Worm (Caenorhabditis elegans) whole organism, L4 larva: ENCODE measurements around the gene ZK381.2.

ENCODE experiments used
- F10B5.3 ChIP-seq: sonication (generic microtip); optimal IDR thresholded peaks from 2 replicates; lab custom pipeline; 2016; ENCODE audit warnings: mild to moderate bottlenecking, missing genetic modification characterization, missing compliant biosample characterization
- F37D6.2 ChIP-seq: sonication (generic microtip); optimal IDR thresholded peaks from 2 replicates; lab custom pipeline; 2016; ENCODE audit warnings: mild to moderate bottlenecking, missing genetic modification characterization, missing compliant biosample characterization
- F44E2.7 ChIP-seq: fragments of 200-800 bp; sonication (Bioruptor generic); IDR thresholded peaks from 2 replicates; pipeline ENCODE4 v2.1.2; 2022; ENCODE audit warnings: missing genetic modification characterization, missing compliant biosample characterization
- F49E8.2 ChIP-seq: sonication (generic microtip); optimal IDR thresholded peaks from 2 replicates; lab custom pipeline; 2016; ENCODE audit warnings: missing compliant biosample characterization, mild to moderate bottlenecking, missing genetic modification characterization, borderline replicate concordance
- T26A8.4 ChIP-seq: fragments of 200-800 bp; sonication (Bioruptor generic); IDR thresholded peaks from 2 replicates; pipeline ENCODE4 v1.3.6; 2022; ENCODE audit warnings: missing genetic modification characterization, missing compliant biosample characterization
- Y105C5A.15 ChIP-seq: fragments of 200-800 bp; sonication (Bioruptor generic); IDR thresholded peaks from 2 replicates; pipeline ENCODE4 v1.3.6; 2022; ENCODE audit warnings: missing genetic modification characterization, missing compliant biosample characterization
- ZK337.2 ChIP-seq: fragments of 200-800 bp; sonication (Bioruptor generic); IDR thresholded peaks from 2 replicates; pipeline ENCODE4 v1.3.6; 2022; ENCODE audit warnings: missing genetic modification reagents, missing genetic modification characterization, missing compliant biosample characterization
- ZK546.5 ChIP-seq, 2 experiments: sonication (generic microtip); optimal IDR thresholded peaks; 2 replicates each; lab custom pipeline; 2017; ENCODE audit warnings: missing biosample characterization in 2 of 2, missing genetic modification characterization in 2 of 2
- attf-4 ChIP-seq: sonication (generic microtip); optimal IDR thresholded peaks from 3 replicates; lab custom pipeline; 2017; ENCODE audit warnings: missing biosample characterization, missing genetic modification characterization
- ceh-20 ChIP-seq: fragments of 200-800 bp; sonication (Bioruptor generic); IDR thresholded peaks from 2 replicates; pipeline ENCODE4 v1.3.6; 2022; ENCODE audit warnings: missing genetic modification reagents, missing genetic modification characterization, missing compliant biosample characterization
- ceh-28 ChIP-seq: fragments of 150-350 bp; optimal IDR thresholded peaks from 2 replicates; lab custom pipeline; 2014; ENCODE audit warnings: missing biosample characterization, missing genetic modification reagents, missing genetic modification characterization
- ceh-62 ChIP-seq: sonication (generic microtip); optimal IDR thresholded peaks from 2 replicates; lab custom pipeline; 2017; ENCODE audit warnings: missing biosample characterization, missing genetic modification characterization
- ces-1 ChIP-seq: fragments of 150-350 bp; sonication (generic microtip); optimal IDR thresholded peaks from 4 replicates; lab custom pipeline; 2014; ENCODE audit warnings: missing biosample characterization, missing genetic modification reagents, missing genetic modification characterization
- cey-2 ChIP-seq: sonication (generic microtip); optimal IDR thresholded peaks from 3 replicates; lab custom pipeline; 2017; ENCODE audit warnings: missing genetic modification characterization, mild to moderate bottlenecking, missing compliant biosample characterization, antibody characterized with exemption, borderline replicate concordance; ENCODE audit not compliant: insufficient read depth
- daf-12 ChIP-seq: fragments of 150-350 bp; optimal IDR thresholded peaks from 2 replicates; lab custom pipeline; 2014; ENCODE audit warnings: missing biosample characterization, missing genetic modification reagents, missing genetic modification characterization
- daf-8 ChIP-seq: fragments of 200-800 bp; sonication (Bioruptor generic); IDR thresholded peaks from 2 replicates; pipeline ENCODE4 v1.3.6; 2022; ENCODE audit warnings: missing genetic modification characterization, missing compliant biosample characterization
- dmd-8 ChIP-seq: fragments of 200-800 bp; sonication (Bioruptor generic); IDR thresholded peaks from 2 replicates; pipeline ENCODE4 v1.3.6; 2022; ENCODE audit warnings: missing genetic modification characterization, missing compliant biosample characterization
- dpl-1 ChIP-seq: fragments of 150-350 bp; optimal IDR thresholded peaks from 2 replicates; lab custom pipeline; 2014; ENCODE audit warnings: missing biosample characterization, missing genetic modification reagents, missing genetic modification characterization
- duxl-1 ChIP-seq: sonication (generic microtip); optimal IDR thresholded peaks from 2 replicates; lab custom pipeline; 2016; ENCODE audit warnings: mild to moderate bottlenecking, missing genetic modification characterization, moderate library complexity, missing compliant biosample characterization; ENCODE audit not compliant: poor library complexity
- dve-1 ChIP-seq: sonication (generic microtip); optimal IDR thresholded peaks from 2 replicates; lab custom pipeline; 2017; ENCODE audit warnings: antibody characterized with exemption, mild to moderate bottlenecking, missing genetic modification characterization, missing compliant biosample characterization; ENCODE audit not compliant: insufficient read depth
- egl-43 ChIP-seq: fragments of 200-800 bp; sonication (Bioruptor generic); IDR thresholded peaks from 2 replicates; pipeline ENCODE4 v1.3.6; 2022; ENCODE audit warnings: missing genetic modification reagents, missing genetic modification characterization, missing compliant biosample characterization
- hif-1 ChIP-seq, 2 experiments: sonication (generic microtip); optimal IDR thresholded peaks; 2 replicates each; lab custom pipeline; 2016 to 2017; ENCODE audit warnings: missing compliant biosample characterization in 2 of 2, missing genetic modification characterization in 2 of 2, missing genetic modification reagents in 2 of 2, missing genotype in 2 of 2, mild to moderate bottlenecking in 1 of 2
- hlh-11 ChIP-seq: fragments of 200-800 bp; sonication (Bioruptor generic); optimal IDR thresholded peaks from 2 replicates; lab custom pipeline; 2018; ENCODE audit warnings: mild to moderate bottlenecking, missing genetic modification characterization, missing compliant biosample characterization
- hlh-30 ChIP-seq: sonication (generic microtip); optimal IDR thresholded peaks from 2 replicates; lab custom pipeline; 2017; ENCODE audit warnings: antibody characterized with exemption, mild to moderate bottlenecking, missing genetic modification characterization, missing compliant biosample characterization; ENCODE audit not compliant: insufficient read depth
- hmg-1.1 ChIP-seq: fragments of 200-800 bp; sonication (Bioruptor generic); IDR thresholded peaks from 2 replicates; pipeline ENCODE4 v1.3.6; 2022; ENCODE audit warnings: missing genetic modification reagents, missing genetic modification characterization, missing compliant biosample characterization
- lin-1 ChIP-seq: fragments of 200-800 bp; sonication (Bioruptor generic); IDR thresholded peaks from 2 replicates; pipeline ENCODE4 v1.3.6; 2022; ENCODE audit warnings: missing genetic modification reagents, missing genetic modification characterization, missing compliant biosample characterization
- lin-39 ChIP-seq: fragments of 150-350 bp; optimal IDR thresholded peaks from 2 replicates; lab custom pipeline; 2014; ENCODE audit warnings: missing biosample characterization, missing genetic modification reagents, missing genetic modification characterization
- lir-3 ChIP-seq: sonication (generic microtip); optimal IDR thresholded peaks from 2 replicates; lab custom pipeline; 2016; ENCODE audit warnings: mild to moderate bottlenecking, missing genetic modification characterization, missing compliant biosample characterization
- lsy-2 ChIP-seq, 2 experiments: fragments of 150-350 bp in 1 of 2; sonication (generic microtip) in 1 of 2; optimal IDR thresholded peaks; 2 replicates each; lab custom pipeline; 2014 to 2017; ENCODE audit warnings: missing biosample characterization in 2 of 2, missing genetic modification characterization in 2 of 2
- madf-5 ChIP-seq, 2 experiments: fragments of 200-800 bp; sonication (Bioruptor generic); IDR thresholded peaks; 2 replicates each; pipeline ENCODE4 v1.3.6; 2022; ENCODE audit warnings: missing compliant biosample characterization in 2 of 2, missing genetic modification characterization in 2 of 2
- madf-9 ChIP-seq: fragments of 200-800 bp; sonication (Bioruptor generic); conservative IDR thresholded peaks from 2 replicates; pipeline ENCODE4 v1.3.6; 2022; ENCODE audit warnings: missing genetic modification reagents, missing genetic modification characterization, missing compliant biosample characterization
- mxl-2 ChIP-seq: fragments of 200-800 bp; sonication (Bioruptor generic); conservative IDR thresholded peaks from 2 replicates; pipeline ENCODE4 v1.3.6; 2022; ENCODE audit warnings: missing genetic modification reagents, missing genetic modification characterization, missing compliant biosample characterization
- mxl-3 ChIP-seq: fragments of 200-800 bp; sonication (Bioruptor generic); optimal IDR thresholded peaks from 2 replicates; lab custom pipeline; 2018; ENCODE audit warnings: mild to moderate bottlenecking, missing genetic modification characterization, missing compliant biosample characterization
- nhr-102 ChIP-seq: sonication (generic microtip); optimal IDR thresholded peaks from 2 replicates; lab custom pipeline; 2016; ENCODE audit warnings: mild to moderate bottlenecking, missing genetic modification characterization, moderate library complexity, missing compliant biosample characterization
- nhr-11 ChIP-seq: fragments of 150-350 bp; optimal IDR thresholded peaks from 2 replicates; lab custom pipeline; 2014; ENCODE audit warnings: missing biosample characterization, missing genetic modification characterization
- nhr-25 ChIP-seq: sonication (generic microtip); optimal IDR thresholded peaks from 2 replicates; lab custom pipeline; 2017; ENCODE audit warnings: missing genetic modification characterization, mild to moderate bottlenecking, missing compliant biosample characterization, antibody characterized with exemption, moderate library complexity, borderline replicate concordance; ENCODE audit not compliant: insufficient read depth
- nhr-28 ChIP-seq: fragments of 150-350 bp; optimal IDR thresholded peaks from 2 replicates; lab custom pipeline; 2014; ENCODE audit warnings: missing biosample characterization, missing genetic modification characterization
- nhr-41 ChIP-seq: fragments of 200-800 bp; sonication (Bioruptor generic); IDR thresholded peaks from 2 replicates; pipeline ENCODE4 v1.3.6; 2022; ENCODE audit warnings: missing genetic modification reagents, missing genetic modification characterization, missing compliant biosample characterization
- nhr-42 ChIP-seq: fragments of 200-800 bp; sonication (Bioruptor generic); IDR thresholded peaks from 2 replicates; pipeline ENCODE4 v1.3.6; 2022; ENCODE audit warnings: missing genetic modification characterization, missing compliant biosample characterization
- nhr-48 ChIP-seq: sonication (generic microtip); optimal IDR thresholded peaks from 2 replicates; lab custom pipeline; 2016; ENCODE audit warnings: mild to moderate bottlenecking, missing genetic modification characterization, missing compliant biosample characterization
- nhr-6 ChIP-seq: fragments of 150-350 bp; optimal IDR thresholded peaks from 2 replicates; lab custom pipeline; 2014; ENCODE audit warnings: missing biosample characterization, missing genetic modification characterization
- nhr-77 ChIP-seq: fragments of 150-350 bp; optimal IDR thresholded peaks from 2 replicates; lab custom pipeline; 2014; ENCODE audit warnings: missing biosample characterization, missing genetic modification characterization
- pqm-1 ChIP-seq: sonication (generic microtip); optimal IDR thresholded peaks from 2 replicates; lab custom pipeline; 2017; ENCODE audit warnings: missing biosample characterization, missing genetic modification characterization
- skn-1 ChIP-seq: fragments of 150-350 bp; optimal IDR thresholded peaks from 2 replicates; lab custom pipeline; 2014; ENCODE audit warnings: missing biosample characterization, missing genetic modification characterization
- snpc-1.2 ChIP-seq: fragments of 200-800 bp; sonication (Bioruptor generic); IDR thresholded peaks from 2 replicates; pipeline ENCODE4 v1.3.6; 2022; ENCODE audit warnings: missing genetic modification reagents, missing genetic modification characterization, missing compliant biosample characterization
- spr-3 ChIP-seq: fragments of 200-800 bp; sonication (Bioruptor generic); optimal IDR thresholded peaks from 2 replicates; lab custom pipeline; 2018; ENCODE audit warnings: mild to moderate bottlenecking, missing genetic modification characterization, missing compliant biosample characterization
- unc-39 ChIP-seq: sonication (generic microtip); optimal IDR thresholded peaks from 2 replicates; lab custom pipeline; 2017; ENCODE audit warnings: missing biosample characterization, missing genetic modification characterization
- unc-62 ChIP-seq, 3 experiments: fragments of 150-350 bp in 1 of 3; sonication (generic microtip); optimal IDR thresholded peaks in 2 of 3; peaks in 1 of 3; 1 replicate in 1 of 3; 2 replicates in 2 of 3; lab custom pipeline; 2014 to 2017; ENCODE audit warnings: missing biosample characterization in 3 of 3, missing genetic modification characterization in 3 of 3, missing genetic modification reagents in 3 of 3, missing genotype in 1 of 3
- zfp-2 ChIP-seq: sonication (generic microtip); optimal IDR thresholded peaks from 2 replicates; lab custom pipeline; 2016; ENCODE audit warnings: mild to moderate bottlenecking, missing genetic modification characterization, missing compliant biosample characterization
- zip-11 ChIP-seq: fragments of 200-800 bp; sonication (Bioruptor generic); IDR thresholded peaks from 2 replicates; pipeline ENCODE4 v1.3.6; 2022; ENCODE audit warnings: missing genetic modification characterization, missing compliant biosample characterization
- zip-2 ChIP-seq: fragments of 150-350 bp; optimal IDR thresholded peaks from 2 replicates; lab custom pipeline; 2014; ENCODE audit warnings: missing biosample characterization, missing genetic modification characterization

Gene ZK381.2

DNA sequence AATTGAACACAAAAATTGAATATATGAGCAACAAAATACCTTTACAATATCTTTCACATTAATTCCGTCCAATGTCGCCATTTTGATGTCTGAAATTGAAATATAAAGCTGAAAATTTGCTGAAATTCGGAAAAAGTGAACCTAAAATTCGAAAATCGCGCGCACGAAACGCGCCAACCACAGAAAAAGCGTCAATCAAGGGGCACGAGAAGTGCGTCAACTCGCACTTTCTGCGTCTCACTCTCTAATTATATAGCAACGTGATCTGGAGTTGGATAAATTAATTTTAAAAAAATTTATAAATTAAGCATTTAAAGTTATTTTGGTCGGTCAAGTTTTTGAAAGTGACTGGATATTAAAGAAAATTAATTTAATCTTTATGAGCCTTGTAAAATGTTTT, 46.0 kb upstream of the ZK381.2 start, which contains the start of gene ruvb-2 (continued):
- TF ChIP-seq duxl-1 (peak; percentile 71), hlh-11 (no peak), F37D6.2 (tag; lab: Kevin White, UChicago) (peak; percentile 66), hlh-30 (tag; lab: Kevin White, UChicago) (peak; percentile 92), nhr-77 (tag; lab: Kevin White, UChicago) (peak; percentile 77), dpl-1 (GFP tag; lab: Kevin White, UChicago) (peak; percentile 92), nhr-41 (GFP tag; lab: Robert Waterston, UW) (no peak), nhr-11 (peak; percentile 70), lir-3 (tag; lab: Kevin White, UChicago) (no peak), unc-39 (tag; lab: Kevin White, UChicago) (no peak), ZK546.5 (tag; optimal IDR thresholded peaks at IDR 0.05; lab: Kevin White, UChicago) (no peak), T26A8.4 (GFP tag; lab: Robert Waterston, UW) (peak; percentile 82), zip-11 (no peak), dve-1 (tag; lab: Kevin White, UChicago) (peak; percentile 88), nhr-25 (no peak), nhr-48 (tag; lab: Kevin White, UChicago) (peak; percentile 26), lin-1 (GFP tag; lab: Robert Waterston, UW) (no peak), zfp-2 (tag; lab: Kevin White, UChicago) (peak; percentile 21), ces-1 (GFP tag; lab: Kevin White, UChicago) (no peak), mxl-2 (GFP tag; lab: Robert Waterston, UW) (no peak), spr-3 (peak; percentile 59), snpc-1.2 (peak; percentile 89), cey-2 (tag; lab: Kevin White, UChicago) (no peak), lsy-2 (tag; optimal IDR thresholded peaks at IDR 0.05; lab: Kevin White, UChicago) (peak; percentile 6 to 93), F49E8.2 (peak; percentile 26), nhr-102 (tag; lab: Kevin White, UChicago) (peak; percentile 72), unc-62 (GFP tag; optimal IDR thresholded peaks at IDR 0.05 in 1 of 2; lab: Kevin White, UChicago) (peak in 1 of 2 experiments; percentile 91), unc-62 (tag; optimal IDR thresholded peaks at IDR 0.05; lab: Kevin White, UChicago) (no peak), skn-1 (tag; lab: Kevin White, UChicago) (no peak), pqm-1 (peak; percentile 5), egl-43 (GFP tag; lab: Robert Waterston, UW) (no peak), hmg-1.1 (GFP tag; lab: Robert Waterston, UW) (peak; percentile 61), attf-4 (tag; lab: Kevin White, UChicago) (no peak), daf-8 (no peak), nhr-6 (tag; lab: Kevin White, UChicago) (peak; percentile 81), nhr-42 (GFP tag; lab: Robert Waterston, UW) (peak; percentile 33; the same call in 1 of the 2 replicates), nhr-28 (tag; lab: Kevin White, UChicago) (peak; percentile 40), madf-5 (GFP tag; IDR thresholded peaks at IDR 0.05; lab: Robert Waterston, UW) (no peak), ceh-20 (GFP tag; lab: Robert Waterston, UW) (no peak), Y105C5A.15 (GFP tag; lab: Robert Waterston, UW) (no peak), madf-9 (no peak), ZK337.2 (GFP tag; lab: Robert Waterston, UW) (no peak), dmd-8 (GFP tag; lab: Robert Waterston, UW) (no peak), ceh-62 (tag; lab: Kevin White, UChicago) (no peak), ceh-28 (no peak), mxl-3 (peak; percentile 83), daf-12 (tag; lab: Kevin White, UChicago) (no peak), lin-39 (no peak), F44E2.7 (GFP tag; lab: Robert Waterston, UW) (no peak), zip-2 (tag; lab: Kevin White, UChicago) (no peak), F10B5.3 (tag; lab: Kevin White, UChicago) (no peak), hif-1 (tag; optimal IDR thresholded peaks at IDR 0.05; lab: Kevin White, UChicago) (peak in 1 of 2 experiments; percentile 60)
